Worm (Caenorhabditis elegans) whole organism, mixed stage, embryonic: ENCODE measurements around the gene Y39A3B.1.

Experiments
- blmp-1 ChIP-seq: fragments of 150-350 bp; optimal IDR thresholded peaks from 2 replicates; lab custom pipeline; 2014; ENCODE audit warnings: missing biosample characterization, missing genetic modification characterization
- mab-5 ChIP-seq: fragments of 150-350 bp; optimal IDR thresholded peaks from 2 replicates; lab custom pipeline; 2014; ENCODE audit warnings: missing biosample characterization, missing genetic modification characterization
- mep-1 ChIP-seq: fragments of 150-350 bp; optimal IDR thresholded peaks from 2 replicates; lab custom pipeline; 2017; ENCODE audit warnings: missing biosample characterization, missing genetic modification reagents, missing genetic modification characterization, inconsistent platforms
- nhr-2 ChIP-seq: fragments of 150-350 bp; optimal IDR thresholded peaks from 2 replicates; lab custom pipeline; 2014; ENCODE audit warnings: missing biosample characterization, missing genetic modification characterization
- nhr-76 ChIP-seq: sonication (generic microtip); optimal IDR thresholded peaks from 2 replicates; lab custom pipeline; 2017; ENCODE audit warnings: missing biosample characterization, missing genetic modification characterization
- snpc-4 ChIP-seq: fragments of 150-350 bp; optimal IDR thresholded peaks from 2 replicates; lab custom pipeline; 2014; ENCODE audit warnings: missing biosample characterization, missing genetic modification characterization
- unc-62 ChIP-seq: fragments of 150-350 bp; optimal IDR thresholded peaks from 2 replicates; lab custom pipeline; 2014; ENCODE audit warnings: missing biosample characterization, missing genetic modification reagents, missing genetic modification characterization
- ztf-11 ChIP-seq: fragments of 150-350 bp; optimal IDR thresholded peaks from 2 replicates; lab custom pipeline; 2014; ENCODE audit warnings: missing biosample characterization, missing genetic modification characterization

- TF ChIP-seq mep-1 (tag; lab: Kevin White, UChicago): no peak
- no peak for TF ChIP-seq snpc-4 (tag; lab: Kevin White, UChicago)
- TF ChIP-seq blmp-1 (tag; lab: Kevin White, UChicago): no peak
- no peak for TF ChIP-seq nhr-76 (tag; lab: Kevin White, UChicago)
- no peak for TF ChIP-seq unc-62 (GFP tag; lab: Kevin White, UChicago)
- TF ChIP-seq nhr-2: no peak
- no peak for TF ChIP-seq ztf-11 (tag; lab: Kevin White, UChicago)
- TF ChIP-seq mab-5: no peak
These were observed 25.9 kb downstream of the Y39A3B.1 start for ce11 chrIII:2031746-2032145.
